Worm (Caenorhabditis elegans) whole organism, L2 larva: ENCODE results near the gene B0001.3.

Experiments
- alr-1 ChIP-seq: fragments of 150-350 bp; optimal IDR thresholded peaks from 2 replicates; lab custom pipeline; 2014; ENCODE audit warnings: missing biosample characterization, missing genetic modification characterization
- aly-2 ChIP-seq: fragments of 150-350 bp; optimal IDR thresholded peaks from 2 replicates; lab custom pipeline; 2014; ENCODE audit warnings: missing biosample characterization, missing genetic modification characterization
- blmp-1 ChIP-seq: sonication (generic microtip); optimal IDR thresholded peaks from 2 replicates; lab custom pipeline; 2017; ENCODE audit warnings: missing genetic modification characterization, mild to moderate bottlenecking, missing compliant biosample characterization, antibody characterized with exemption, moderate library complexity; ENCODE audit not compliant: insufficient read depth
- elt-1 ChIP-seq: fragments of 150-350 bp; optimal IDR thresholded peaks from 2 replicates; lab custom pipeline; 2014; ENCODE audit warnings: missing biosample characterization, missing genetic modification characterization
- fos-1 ChIP-seq: fragments of 150-350 bp; optimal IDR thresholded peaks from 2 replicates; lab custom pipeline; 2014; ENCODE audit warnings: missing biosample characterization, missing genetic modification characterization
- lin-39 ChIP-seq: fragments of 150-350 bp; optimal IDR thresholded peaks from 2 replicates; lab custom pipeline; 2014; ENCODE audit warnings: missing biosample characterization, missing genetic modification reagents, missing genetic modification characterization
- mbf-1 ChIP-seq: sonication (generic microtip); optimal IDR thresholded peaks from 2 replicates; lab custom pipeline; 2017; ENCODE audit warnings: missing biosample characterization, missing genetic modification characterization
- nhr-11 ChIP-seq: fragments of 150-350 bp; optimal IDR thresholded peaks from 2 replicates; lab custom pipeline; 2014; ENCODE audit warnings: missing biosample characterization, missing genetic modification characterization
- nhr-12 ChIP-seq: fragments of 150-350 bp; optimal IDR thresholded peaks from 2 replicates; lab custom pipeline; 2014; ENCODE audit warnings: missing biosample characterization, missing genetic modification characterization
- nhr-23 ChIP-seq: fragments of 150-350 bp; optimal IDR thresholded peaks from 2 replicates; lab custom pipeline; 2014; ENCODE audit warnings: missing biosample characterization, missing genetic modification reagents, missing genetic modification characterization
- nhr-77 ChIP-seq: fragments of 150-350 bp; optimal IDR thresholded peaks from 2 replicates; lab custom pipeline; 2014; ENCODE audit warnings: missing biosample characterization, missing genetic modification characterization
- skn-1 ChIP-seq: sonication (generic microtip); optimal IDR thresholded peaks from 2 replicates; lab custom pipeline; 2017; ENCODE audit warnings: missing biosample characterization, missing genetic modification characterization
- unc-39 ChIP-seq: fragments of 150-350 bp; optimal IDR thresholded peaks from 2 replicates; lab custom pipeline; 2014; ENCODE audit warnings: missing biosample characterization, missing genetic modification characterization
- unc-62 ChIP-seq: fragments of 150-350 bp; optimal IDR thresholded peaks from 2 replicates; lab custom pipeline; 2014; ENCODE audit warnings: missing biosample characterization, missing genetic modification reagents, missing genetic modification characterization

DNA sequence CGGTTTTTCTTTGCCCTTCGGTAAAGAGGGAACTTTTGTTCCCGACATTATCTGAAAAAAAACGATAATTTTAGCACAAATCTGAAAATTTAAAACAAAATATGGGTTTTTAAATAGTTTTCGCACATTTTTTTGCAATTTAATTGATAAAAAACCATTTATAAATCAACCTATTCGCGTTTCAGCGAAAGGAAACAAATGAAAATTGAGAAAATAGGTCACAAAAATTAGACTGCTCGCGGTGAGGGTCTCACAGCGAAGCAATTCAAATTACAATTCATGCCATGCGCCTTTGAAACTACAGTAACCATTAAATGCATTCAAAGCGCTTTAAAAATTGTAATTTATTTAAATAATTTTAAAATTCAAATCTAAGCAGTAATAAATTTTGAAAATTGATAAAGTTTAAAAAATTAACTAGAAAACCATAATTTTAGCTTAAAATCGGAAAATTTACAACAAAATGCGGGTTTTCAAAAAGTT lies 8.7 kb upstream of the B0001.3 start, which contains the start of gene B0001.7:
- TF ChIP-seq lin-39 (tag; lab: Kevin White, UChicago) (no peak), nhr-11 (tag; lab: Kevin White, UChicago) (no peak), aly-2 (tag; lab: Kevin White, UChicago) (no peak), nhr-23 (no peak), unc-62 (GFP tag; lab: Kevin White, UChicago) (no peak), fos-1 (no peak), nhr-12 (tag; lab: Kevin White, UChicago) (no peak), blmp-1 (tag; lab: Kevin White, UChicago) (no peak), unc-39 (tag; lab: Kevin White, UChicago) (no peak), alr-1 (tag; lab: Kevin White, UChicago) (no peak), elt-1 (tag; lab: Kevin White, UChicago) (no peak), mbf-1 (tag; lab: Kevin White, UChicago) (no peak), skn-1 (no peak), nhr-77 (tag; lab: Kevin White, UChicago) (no peak)
